Fruit fly (Drosophila melanogaster) whole organism, pupa: Measurements from ENCODE around the gene CenG1A.

Experiments used
- CG14655 ChIP-seq: fragments of 200-800 bp; sonication (Bioruptor generic); optimal IDR thresholded peaks from 3 replicates; lab custom pipeline; 2017; ENCODE audit warnings: mild to moderate bottlenecking, missing biosample characterization, missing genetic modification reagents, missing genetic modification characterization
- CG15710 ChIP-seq: fragments of 200-800 bp; sonication (Bioruptor generic); optimal IDR thresholded peaks from 2 replicates; lab custom pipeline; 2018; ENCODE audit warnings: missing biosample characterization, mild to moderate bottlenecking, missing genetic modification characterization, moderate library complexity
- CG17806 ChIP-seq: fragments of 200-800 bp; sonication (Bioruptor generic); optimal IDR thresholded peaks from 2 replicates; lab custom pipeline; 2018; ENCODE audit warnings: missing biosample characterization, mild to moderate bottlenecking, missing genetic modification characterization, moderate library complexity
- CG34367 ChIP-seq: fragments of 200-800 bp; sonication (Bioruptor generic); optimal IDR thresholded peaks from 2 replicates; lab custom pipeline; 2018; ENCODE audit warnings: missing biosample characterization, mild to moderate bottlenecking, missing genetic modification characterization
- CG4496 ChIP-seq: fragments of 200-800 bp; sonication (Bioruptor generic); IDR thresholded peaks from 3 replicates; pipeline ENCODE4 v1.3.6; 2022; ENCODE audit warnings: missing biosample characterization, missing genetic modification characterization
- CG8159 ChIP-seq: fragments of 200-800 bp; sonication (Bioruptor generic); optimal IDR thresholded peaks from 3 replicates; lab custom pipeline; 2018; ENCODE audit warnings: missing biosample characterization, mild to moderate bottlenecking, missing genetic modification characterization, moderate library complexity
- CG9948 ChIP-seq: fragments of 200-800 bp; sonication (Bioruptor generic); optimal IDR thresholded peaks from 2 replicates; lab custom pipeline; 2018; ENCODE audit warnings: missing biosample characterization, mild to moderate bottlenecking, missing genetic modification characterization, moderate library complexity
- D1 ChIP-seq: fragments of 200-800 bp; sonication (Bioruptor generic); optimal IDR thresholded peaks from 2 replicates; lab custom pipeline; 2018; ENCODE audit warnings: missing biosample characterization, mild to moderate bottlenecking, missing genetic modification characterization, moderate library complexity
- EcR ChIP-seq: fragments of 200-800 bp; sonication (Bioruptor generic); optimal IDR thresholded peaks from 3 replicates; lab custom pipeline; 2019; ENCODE audit warnings: missing biosample characterization, missing genetic modification characterization, mild to moderate bottlenecking, moderate library complexity, missing genetic modification reagents
- Pif1B ChIP-seq: fragments of 200-800 bp; sonication (Bioruptor generic); optimal IDR thresholded peaks from 3 replicates; lab custom pipeline; 2016; ENCODE audit warnings: missing biosample characterization, missing genetic modification characterization
- Snoo ChIP-seq: fragments of 200-800 bp; sonication (Bioruptor generic); optimal IDR thresholded peaks from 3 replicates; lab custom pipeline; 2017; ENCODE audit warnings: missing biosample characterization, mild to moderate bottlenecking, missing genetic modification characterization, inconsistent platforms
- fd96Ca ChIP-seq: fragments of 200-800 bp; sonication (Bioruptor generic); IDR thresholded peaks from 3 replicates; pipeline ENCODE4 v1.3.6; 2022; ENCODE audit warnings: missing biosample characterization, missing genetic modification characterization
- gl ChIP-seq: fragments of 200-800 bp; sonication (Bioruptor generic); optimal IDR thresholded peaks from 2 replicates; lab custom pipeline; 2018; ENCODE audit warnings: missing biosample characterization, mild to moderate bottlenecking, missing genetic modification characterization

DNA sequence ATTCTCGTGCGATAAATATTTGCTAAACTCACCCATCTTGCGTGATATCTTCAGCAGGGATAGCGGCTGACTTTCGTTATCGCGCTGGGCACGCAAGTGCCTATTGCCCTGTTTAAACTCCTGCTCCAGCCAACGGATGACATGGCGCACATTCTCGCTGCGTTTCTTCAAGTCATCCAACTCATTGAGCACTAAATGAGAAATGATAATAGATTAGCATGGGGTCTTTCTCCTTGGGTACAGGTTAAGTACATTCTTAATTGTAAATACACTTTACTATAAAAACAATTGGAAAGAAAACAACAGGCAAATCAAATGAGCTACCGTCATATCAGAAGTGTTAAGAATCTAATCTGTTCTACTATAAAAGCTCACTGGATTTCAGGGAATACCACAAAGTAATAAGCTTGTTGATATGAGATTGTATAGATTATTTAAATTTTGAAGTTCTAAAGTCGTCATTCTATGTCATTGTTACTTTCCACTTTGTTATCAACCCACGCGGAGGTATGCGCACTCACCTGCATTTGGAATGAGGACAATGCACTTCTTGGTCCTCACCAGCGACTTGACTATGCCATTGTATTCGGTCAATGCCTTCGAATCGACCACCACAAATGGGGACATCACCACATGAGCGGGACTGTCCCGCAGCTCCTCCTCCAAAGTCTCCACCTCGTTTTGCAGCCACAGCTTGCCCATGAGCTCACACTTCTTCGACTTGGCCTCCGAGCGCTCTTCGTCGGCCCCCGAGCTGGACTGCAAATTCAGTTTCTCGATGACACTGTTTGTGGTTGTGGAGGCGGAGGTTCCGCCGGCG lies 65.0 kb downstream of the CenG1A start:
- no peak for TF ChIP-seq Snoo (tag; lab: Kevin White, UChicago)
- no peak for TF ChIP-seq CG17806 (tag; lab: Kevin White, UChicago)
- TF ChIP-seq Pif1B (GFP tag; lab: Kevin White, UChicago) = no peak
- TF ChIP-seq CG34367 (tag; lab: Kevin White, UChicago) = no peak
- no peak for TF ChIP-seq EcR (GFP tag; lab: Kevin White, UChicago)
- no peak for TF ChIP-seq gl (tag; lab: Kevin White, UChicago)
- TF ChIP-seq fd96Ca (GFP tag; lab: Robert Waterston, UW) = peak; percentile 27; the same call in 1 of the 3 replicates
- no peak for TF ChIP-seq CG8159 (tag; lab: Kevin White, UChicago)
- no peak for TF ChIP-seq CG14655 (GFP tag; lab: Kevin White, UChicago)
- no peak for TF ChIP-seq CG9948 (tag; lab: Kevin White, UChicago)
- no peak for TF ChIP-seq CG4496
- no peak for TF ChIP-seq CG15710 (tag; lab: Kevin White, UChicago)
- no peak for TF ChIP-seq D1
